Fruit fly (Drosophila melanogaster) whole organism, embryonic: Measurements from ENCODE around the gene CG13024.

Experiments
- Atf6 ChIP-seq: fragments of 200-800 bp; sonication (Bioruptor generic); IDR thresholded peaks from 2 replicates; pipeline ENCODE4 v1.3.6; 2022; ENCODE audit warnings: missing biosample characterization, missing genetic modification characterization
- CG11093 ChIP-seq: fragments of 200-800 bp; sonication (Bioruptor generic); IDR thresholded peaks from 3 replicates; pipeline ENCODE4 v1.3.6; 2022; ENCODE audit warnings: missing biosample characterization, missing genetic modification characterization
- CG14667 ChIP-seq: fragments of 200-800 bp; sonication (Bioruptor generic); IDR thresholded peaks from 2 replicates; pipeline ENCODE4 v1.3.6; 2022; ENCODE audit warnings: missing biosample characterization, missing genetic modification characterization
- CG14860 ChIP-seq: fragments of 200-800 bp; sonication (Bioruptor generic); IDR thresholded peaks from 3 replicates; pipeline ENCODE4 v1.3.6; 2022; ENCODE audit warnings: missing biosample characterization, missing genetic modification characterization; ENCODE audit not compliant: partially characterized antibody
- CG1602 ChIP-seq: fragments of 200-800 bp; sonication (Bioruptor generic); optimal IDR thresholded peaks from 3 replicates; lab custom pipeline; 2016; ENCODE audit warnings: missing biosample characterization, missing genetic modification characterization
- CG1603 ChIP-seq: fragments of 200-800 bp; sonication (Bioruptor generic); optimal IDR thresholded peaks from 2 replicates; lab custom pipeline; 2019; ENCODE audit warnings: missing biosample characterization, mild to moderate bottlenecking, missing genetic modification characterization, moderate library complexity
- CG18011 ChIP-seq: fragments of 200-800 bp; sonication (Bioruptor generic); optimal IDR thresholded peaks from 2 replicates; lab custom pipeline; 2017; ENCODE audit warnings: missing biosample characterization, missing genetic modification characterization, mild to moderate bottlenecking, moderate library complexity, missing genotype
- CG18476 ChIP-seq: fragments of 200-800 bp; sonication (Bioruptor generic); optimal IDR thresholded peaks from 2 replicates; lab custom pipeline; 2016; ENCODE audit warnings: missing biosample characterization, mild to moderate bottlenecking, missing genetic modification characterization
- CG2116 ChIP-seq: fragments of 200-800 bp; sonication (Bioruptor generic); optimal IDR thresholded peaks from 3 replicates; lab custom pipeline; 2018; ENCODE audit warnings: missing biosample characterization, mild to moderate bottlenecking, missing genetic modification characterization
- CG2199 ChIP-seq: fragments of 200-800 bp; sonication (Bioruptor generic); IDR thresholded peaks from 3 replicates; pipeline ENCODE4 v1.3.6; 2022; ENCODE audit warnings: missing biosample characterization, missing genetic modification characterization
- CG34422 ChIP-seq: fragments of 200-800 bp; sonication (Bioruptor generic); IDR thresholded peaks from 3 replicates; pipeline ENCODE4 v1.3.6; 2022; ENCODE audit warnings: missing biosample characterization, missing genetic modification characterization
- CG3995 ChIP-seq: fragments of 200-800 bp; sonication (Bioruptor generic); optimal IDR thresholded peaks from 3 replicates; lab custom pipeline; 2016; ENCODE audit warnings: missing biosample characterization, missing genetic modification characterization
- CG6175 ChIP-seq: fragments of 200-800 bp; sonication (Bioruptor generic); IDR thresholded peaks from 3 replicates; pipeline ENCODE4 v1.3.6; 2022; ENCODE audit warnings: missing biosample characterization, missing genetic modification characterization
- CG7987 ChIP-seq: fragments of 200-800 bp; sonication (Bioruptor generic); optimal IDR thresholded peaks from 2 replicates; lab custom pipeline; 2018; ENCODE audit warnings: missing biosample characterization, mild to moderate bottlenecking, missing genetic modification characterization, moderate library complexity
- CrebB ChIP-seq: fragments of 200-800 bp; sonication (Bioruptor generic); optimal IDR thresholded peaks from 3 replicates; lab custom pipeline; 2018; ENCODE audit warnings: missing biosample characterization, mild to moderate bottlenecking, missing genetic modification characterization
- Dad ChIP-seq: fragments of 200-800 bp; sonication (Bioruptor generic); optimal IDR thresholded peaks from 3 replicates; lab custom pipeline; 2016; ENCODE audit warnings: missing biosample characterization, missing genetic modification characterization
- Doc3 ChIP-seq: fragments of 200-800 bp; sonication (Bioruptor generic); IDR thresholded peaks from 3 replicates; pipeline ENCODE4 v1.3.6; 2022; ENCODE audit warnings: missing biosample characterization, missing genetic modification characterization; ENCODE audit not compliant: partially characterized antibody
- Dp ChIP-seq: fragments of 200-800 bp; sonication (Bioruptor generic); optimal IDR thresholded peaks from 2 replicates; lab custom pipeline; 2018; ENCODE audit warnings: missing biosample characterization, mild to moderate bottlenecking, missing genetic modification characterization, moderate library complexity
- Fer2 ChIP-seq: fragments of 200-800 bp; sonication (Bioruptor generic); optimal IDR thresholded peaks from 2 replicates; lab custom pipeline; 2018; ENCODE audit warnings: missing biosample characterization, mild to moderate bottlenecking, missing genetic modification characterization, moderate library complexity
- Hey ChIP-seq: fragments of 200-800 bp; sonication (Bioruptor generic); optimal IDR thresholded peaks from 3 replicates; lab custom pipeline; 2018; ENCODE audit warnings: missing biosample characterization, mild to moderate bottlenecking, missing genetic modification characterization
- Hmx ChIP-seq: fragments of 200-800 bp; sonication (Bioruptor generic); optimal IDR thresholded peaks from 2 replicates; lab custom pipeline; 2016; ENCODE audit warnings: missing biosample characterization, missing genetic modification characterization
- Hr39 ChIP-seq: fragments of >200 bp; optimal IDR thresholded peaks from 2 replicates; lab custom pipeline; 2017
- Lim3 ChIP-seq: fragments of 200-800 bp; sonication (Bioruptor generic); IDR thresholded peaks from 2 replicates; pipeline ENCODE4 v1.3.6; 2022; ENCODE audit warnings: missing biosample characterization, missing genetic modification characterization
- MBD-R2 ChIP-seq: fragments of 200-800 bp; sonication (Bioruptor generic); IDR thresholded peaks from 2 replicates; pipeline ENCODE4 v1.3.6; 2022; ENCODE audit warnings: missing biosample characterization, missing genetic modification characterization
- Oaz ChIP-seq: fragments of 200-800 bp; sonication (Bioruptor generic); IDR thresholded peaks from 2 replicates; pipeline ENCODE4 v1.3.6; 2022; ENCODE audit warnings: missing biosample characterization, missing genetic modification characterization
- Pdp1 ChIP-seq, 2 experiments: fragments of 200-800 bp; sonication (Bioruptor generic); optimal IDR thresholded peaks; 3 replicates each; lab custom pipeline; 2016; ENCODE audit warnings: missing biosample characterization in 2 of 2, missing genetic modification characterization in 2 of 2, mild to moderate bottlenecking in 1 of 2, moderate library complexity in 1 of 2
- Six4 ChIP-seq: fragments of 200-800 bp; sonication (Bioruptor generic); optimal IDR thresholded peaks from 2 replicates; lab custom pipeline; 2016; ENCODE audit warnings: missing biosample characterization, missing genetic modification characterization
- Spps ChIP-seq: fragments of 200-800 bp; sonication (Bioruptor generic); optimal IDR thresholded peaks from 2 replicates; lab custom pipeline; 2018; ENCODE audit warnings: missing biosample characterization, mild to moderate bottlenecking, missing genetic modification characterization
- Vsx1 ChIP-seq: fragments of 200-800 bp; sonication (Bioruptor generic); optimal IDR thresholded peaks from 2 replicates; lab custom pipeline; 2017; ENCODE audit warnings: missing biosample characterization, mild to moderate bottlenecking, missing genetic modification characterization, missing genetic modification reagents
- amos ChIP-seq: fragments of 200-800 bp; sonication (Bioruptor generic); IDR thresholded peaks from 2 replicates; pipeline ENCODE4 v1.3.6; 2022; ENCODE audit warnings: missing biosample characterization, missing genetic modification characterization; ENCODE audit not compliant: partially characterized antibody
- bbx ChIP-seq: fragments of 200-800 bp; sonication (Bioruptor generic); IDR thresholded peaks from 2 replicates; pipeline ENCODE4 v1.3.6; 2022; ENCODE audit warnings: missing biosample characterization, missing genetic modification characterization; ENCODE audit not compliant: partially characterized antibody
- corto ChIP-seq: fragments of 200-800 bp; sonication (Bioruptor generic); optimal IDR thresholded peaks from 2 replicates; lab custom pipeline; 2016; ENCODE audit warnings: missing biosample characterization, mild to moderate bottlenecking, missing genetic modification characterization, moderate library complexity
- danr ChIP-seq: fragments of 200-800 bp; sonication (Bioruptor generic); IDR thresholded peaks from 2 replicates; pipeline ENCODE4 v1.3.6; 2022; ENCODE audit warnings: missing biosample characterization, missing genetic modification characterization
- en ChIP-seq: fragments of 200-800 bp; sonication (Bioruptor generic); optimal IDR thresholded peaks from 2 replicates; lab custom pipeline; 2016; ENCODE audit warnings: missing biosample characterization, missing genetic modification characterization
- eyg ChIP-seq: fragments of 200-800 bp; sonication (Bioruptor generic); optimal IDR thresholded peaks from 3 replicates; lab custom pipeline; 2016; ENCODE audit warnings: missing biosample characterization, missing genetic modification characterization
- gce ChIP-seq: fragments of 200-800 bp; sonication (Bioruptor generic); IDR thresholded peaks from 3 replicates; pipeline ENCODE4 v1.3.6; 2022; ENCODE audit warnings: missing biosample characterization, missing genetic modification characterization
- gfzf ChIP-seq: fragments of 200-800 bp; sonication (Bioruptor generic); optimal IDR thresholded peaks from 2 replicates; lab custom pipeline; 2016; ENCODE audit warnings: missing biosample characterization, mild to moderate bottlenecking, missing genetic modification characterization, moderate library complexity
- grau ChIP-seq: fragments of 200-800 bp; optimal IDR thresholded peaks from 3 replicates; lab custom pipeline; 2019; ENCODE audit warnings: missing biosample characterization, mild to moderate bottlenecking, missing genetic modification characterization, moderate library complexity
- kay ChIP-seq: fragments of 200-800 bp; sonication (Bioruptor generic); optimal IDR thresholded peaks from 2 replicates; lab custom pipeline; 2016; ENCODE audit warnings: missing biosample characterization, missing genetic modification characterization
- lmd ChIP-seq: fragments of 200-800 bp; sonication (Bioruptor generic); IDR thresholded peaks from 2 replicates; pipeline ENCODE4 v1.3.6; 2022; ENCODE audit warnings: missing biosample characterization, missing genetic modification characterization
- maf-S ChIP-seq: fragments of 200-800 bp; sonication (Bioruptor generic); optimal IDR thresholded peaks from 2 replicates; lab custom pipeline; 2016; ENCODE audit warnings: missing biosample characterization, missing genetic modification characterization
- nom ChIP-seq: fragments of 200-800 bp; sonication (Bioruptor generic); optimal IDR thresholded peaks from 2 replicates; lab custom pipeline; 2017; ENCODE audit warnings: missing biosample characterization, missing genetic modification characterization, mild to moderate bottlenecking, moderate library complexity, missing genetic modification reagents
- org-1 ChIP-seq: fragments of 200-800 bp; sonication (Bioruptor generic); optimal IDR thresholded peaks from 2 replicates; lab custom pipeline; 2017; ENCODE audit warnings: missing biosample characterization, missing genetic modification characterization
- pho ChIP-seq: fragments of 200-800 bp; sonication (Bioruptor generic); optimal IDR thresholded peaks from 2 replicates; lab custom pipeline; 2016; ENCODE audit warnings: missing biosample characterization, missing genetic modification characterization
- pzg ChIP-seq: fragments of 200-800 bp; sonication (Bioruptor generic); optimal IDR thresholded peaks from 3 replicates; lab custom pipeline; 2018; ENCODE audit warnings: missing biosample characterization, mild to moderate bottlenecking, missing genetic modification characterization, moderate library complexity
- rib ChIP-seq: fragments of 200-800 bp; sonication (Bioruptor generic); IDR thresholded peaks from 2 replicates; pipeline ENCODE4 v1.3.6; 2022; ENCODE audit warnings: missing biosample characterization, missing genetic modification characterization
- sima ChIP-seq: fragments of 200-800 bp; sonication (Bioruptor generic); optimal IDR thresholded peaks from 2 replicates; lab custom pipeline; 2016; ENCODE audit warnings: missing biosample characterization, missing genetic modification characterization
- sob ChIP-seq: fragments of 200-800 bp; sonication (Bioruptor generic); IDR thresholded peaks from 2 replicates; pipeline ENCODE4 v1.3.6; 2022; ENCODE audit warnings: missing biosample characterization, missing genetic modification characterization
- stwl ChIP-seq: fragments of 200-800 bp; sonication (Bioruptor generic); optimal IDR thresholded peaks from 3 replicates; lab custom pipeline; 2018; ENCODE audit warnings: missing biosample characterization, mild to moderate bottlenecking, missing genetic modification characterization, moderate library complexity
- tll ChIP-seq, 2 experiments: fragments of 200-800 bp in 1 of 2; fragments of >200 bp in 1 of 2; sonication (Bioruptor generic) in 1 of 2; optimal IDR thresholded peaks; 2 replicates each; lab custom pipeline; 2017 to 2019; ENCODE audit warnings: missing biosample characterization in 2 of 2, missing genetic modification characterization in 2 of 2, mild to moderate bottlenecking in 1 of 2, moderate library complexity in 1 of 2
- unc-4 ChIP-seq: fragments of 200-800 bp; sonication (Bioruptor generic); IDR thresholded peaks from 2 replicates; pipeline ENCODE4 v1.3.6; 2022; ENCODE audit warnings: missing biosample characterization, missing genetic modification characterization; ENCODE audit not compliant: partially characterized antibody
- zen ChIP-seq: fragments of 200-800 bp; sonication (Bioruptor generic); optimal IDR thresholded peaks from 3 replicates; lab custom pipeline; 2018; ENCODE audit warnings: missing biosample characterization, mild to moderate bottlenecking, missing genetic modification characterization, moderate library complexity

Gene CG13024

dm6 chr3L:16782789-16783188 is 46.1 kb downstream of the CG13024 start, which contains the start of gene CG9706:
TSS of gene CG9706 (plus strand) at chr3L:16783010.
- TF ChIP-seq kay (GFP tag; lab: Kevin White, UChicago) (peak; percentile 2), CG1603 (no peak), CrebB (no peak), CG11093 (GFP tag; lab: Robert Waterston, UW) (no peak), MBD-R2 (GFP tag; lab: Robert Waterston, UW) (peak; percentile 29; the same call in 1 of the 2 replicates), Hmx (GFP tag; lab: Kevin White, UChicago) (no peak), bbx (peak; percentile 12; the same call in 1 of the 2 replicates), nom (no peak), en (no peak), Oaz (GFP tag; lab: Robert Waterston, UW) (no peak), lmd (no peak), Pdp1 (GFP tag; optimal IDR thresholded peaks at IDR 0.05; lab: Kevin White, UChicago) (no peak), CG18476 (GFP tag; lab: Kevin White, UChicago) (no peak), zen (tag; lab: Kevin White, UChicago) (no peak), CG14860 (GFP tag; lab: Robert Waterston, UW) (no peak), Hey (tag; lab: Kevin White, UChicago) (no peak), Spps (no peak), unc-4 (GFP tag; lab: Robert Waterston, UW) (no peak), CG3995 (GFP tag; lab: Kevin White, UChicago) (peak; percentile 13), grau (tag; lab: Kevin White, UChicago) (no peak), Vsx1 (GFP tag; lab: Kevin White, UChicago) (no peak), pzg (GFP tag; lab: Kevin White, UChicago) (peak; percentile 55), sima (GFP tag; lab: Kevin White, UChicago) (no peak), CG14667 (GFP tag; lab: Robert Waterston, UW) (no peak), Fer2 (tag; lab: Kevin White, UChicago) (no peak), Atf6 (GFP tag; lab: Robert Waterston, UW) (no peak), amos (GFP tag; lab: Robert Waterston, UW) (no peak), corto (GFP tag; lab: Kevin White, UChicago) (no peak), Doc3 (GFP tag; lab: Robert Waterston, UW) (0 out of 3 replicates have a peak, but pooled peaks have one; percentile 33), Six4 (no peak), CG2199 (no peak), CG2116 (GFP tag; lab: Kevin White, UChicago) (peak; percentile 1), Dad (GFP tag; lab: Kevin White, UChicago) (no peak), stwl (peak; percentile 25), Dp (peak; percentile 91), danr (GFP tag; lab: Robert Waterston, UW) (no peak), gce (GFP tag; lab: Robert Waterston, UW) (no peak), sob (no peak), Hr39 (lab: Kevin White, UChicago) (no peak), CG1602 (GFP tag; lab: Kevin White, UChicago) (no peak), pho (GFP tag; lab: Kevin White, UChicago) (no peak), Lim3 (GFP tag; lab: Robert Waterston, UW) (no peak), maf-S (GFP tag; lab: Kevin White, UChicago) (no peak), org-1 (GFP tag; lab: Kevin White, UChicago) (no peak), CG6175 (GFP tag; lab: Robert Waterston, UW) (no peak), CG7987 (GFP tag; lab: Kevin White, UChicago) (no peak), CG18011 (GFP tag; lab: Kevin White, UChicago) (no peak), gfzf (GFP tag; lab: Kevin White, UChicago) (peak; percentile 79), eyg (GFP tag; lab: Kevin White, UChicago) (no peak), tll (GFP tag; optimal IDR thresholded peaks at IDR 0.05; lab: Kevin White, UChicago) (no peak), CG34422 (GFP tag; lab: Robert Waterston, UW) (no peak), rib (no peak)
